Worm (Caenorhabditis elegans): ENCODE measurements around the gene srlf-14.

srlf-14 gene

ce11 chrIV:10933062-10933552 is 39.0 kb upstream of the srlf-14 start, which contains the start of the genes dnc-1 and lsm-7 (continued):
- TF ChIP-seq jun-1 (tag; optimal IDR thresholded peaks at IDR 0.05) (peak; percentile 67), nhr-84 (tag; optimal IDR thresholded peaks at IDR 0.05) (no peak), ceh-82 (tag; optimal IDR thresholded peaks at IDR 0.05) (peak; percentile 53 to 73 (median 63)), mdl-1 (tag; optimal IDR thresholded peaks at IDR 0.05) (peak in 1 of 2 experiments; percentile 34), egl-27 (tag; optimal IDR thresholded peaks at IDR 0.05) (peak in 1 of 2 experiments; percentile 3), ama-1 (optimal IDR thresholded peaks at IDR 0.05) (no peak), sptf-1 (tag; optimal IDR thresholded peaks at IDR 0.05) (no peak), hlh-17 (GFP tag; optimal IDR thresholded peaks at IDR 0.05; ENCODE audit: borderline replicate concordance) (no peak), fkh-10 (GFP tag; optimal IDR thresholded peaks at IDR 0.05) (peak; percentile 46), blmp-1 (tag; optimal IDR thresholded peaks at IDR 0.05) (no peak), aha-1 (tag; optimal IDR thresholded peaks at IDR 0.05) (no peak), nhr-76 (tag; optimal IDR thresholded peaks at IDR 0.05) (no peak), mep-1 (tag; optimal IDR thresholded peaks at IDR 0.05) (peak; percentile 86), nhr-11 (tag; optimal IDR thresholded peaks at IDR 0.05) (no peak), hpl-2 (GFP tag; optimal IDR thresholded peaks at IDR 0.05) (peak; percentile 41), nhr-237 (tag; optimal IDR thresholded peaks at IDR 0.05) (no peak), unc-30 (tag; optimal IDR thresholded peaks at IDR 0.05) (no peak), C34B4.2 (tag; optimal IDR thresholded peaks at IDR 0.05) (no peak), elt-3 (tag; optimal IDR thresholded peaks at IDR 0.05) (peak in 2 of 6 experiments; percentile 45 to 46), fkh-4 (tag; optimal IDR thresholded peaks at IDR 0.05; ENCODE audit: borderline replicate concordance) (no peak), nhr-71 (tag; optimal IDR thresholded peaks at IDR 0.05) (peak; percentile 84), nhr-90 (tag; optimal IDR thresholded peaks at IDR 0.05; ENCODE audit: poor library complexity) (peak; percentile 20), lin-13 (GFP tag; optimal IDR thresholded peaks at IDR 0.05) (peak; percentile 68), irx-1 (tag; optimal IDR thresholded peaks at IDR 0.05) (no peak), lin-35 (GFP tag; optimal IDR thresholded peaks at IDR 0.05) (peak; percentile 76 to 82), pqm-1 (tag; optimal IDR thresholded peaks at IDR 0.05) (no peak), mef-2 (tag; optimal IDR thresholded peaks at IDR 0.05) (no peak), unc-98 (GFP tag; IDR thresholded peaks at IDR 0.05) (no peak), lin-14 (GFP tag; optimal IDR thresholded peaks at IDR 0.05) (peak; percentile 90), grh-1 (GFP tag; IDR thresholded peaks at IDR 0.05) (no peak), alr-1 (tag; optimal IDR thresholded peaks at IDR 0.05; ENCODE audit: borderline replicate concordance) (no peak), lin-15B (tag; optimal IDR thresholded peaks at IDR 0.05) (peak; percentile 49), unc-86 (tag; optimal IDR thresholded peaks at IDR 0.05) (peak; percentile 52), nhr-77 (tag; optimal IDR thresholded peaks at IDR 0.05) (peak; percentile 60), nhr-85 (tag) (peak; percentile 82)

ce11 chrIV:10919770-10920169 is 25.6 kb upstream of the srlf-14 start, which contains the start of gene rbr-2:
rbr-2 (plus strand) TSS chrIV:10920070.
- no peak for TF ChIP-seq pqm-1 (tag; optimal IDR thresholded peaks at IDR 0.05)
- no peak for TF ChIP-seq ztf-11 (tag; optimal IDR thresholded peaks at IDR 0.05)
- no peak for TF ChIP-seq C04F5.9 (tag; optimal IDR thresholded peaks at IDR 0.05)
- no peak for TF ChIP-seq ces-1 (GFP tag; optimal IDR thresholded peaks at IDR 0.05)
- no peak for TF ChIP-seq ceh-8 (GFP tag; optimal IDR thresholded peaks at IDR 0.05)
- no peak for TF ChIP-seq aha-1 (tag; optimal IDR thresholded peaks at IDR 0.05)
- no peak for TF ChIP-seq zag-1 (tag; optimal IDR thresholded peaks at IDR 0.05)
- no peak for TF ChIP-seq nhr-84 (tag; optimal IDR thresholded peaks at IDR 0.05)
- no peak for TF ChIP-seq lin-13 (GFP tag; optimal IDR thresholded peaks at IDR 0.05)
- no peak for TF ChIP-seq tlp-1 (tag; optimal IDR thresholded peaks at IDR 0.05)
- no peak for TF ChIP-seq efl-1 (optimal IDR thresholded peaks at IDR 0.05)
- TF ChIP-seq efl-1 (GFP tag; optimal IDR thresholded peaks at IDR 0.05 in 1 of 2): no peak
- TF ChIP-seq dpl-1 (GFP tag; optimal IDR thresholded peaks at IDR 0.05): no peak
- no peak for TF ChIP-seq nhr-71 (tag; optimal IDR thresholded peaks at IDR 0.05)
- TF ChIP-seq fkh-8 (tag; optimal IDR thresholded peaks at IDR 0.05): no peak
- TF ChIP-seq pag-3 (tag; optimal IDR thresholded peaks at IDR 0.05; ENCODE audit: borderline replicate concordance, insufficient read depth): no peak
- TF ChIP-seq ceh-82 (tag; optimal IDR thresholded peaks at IDR 0.05): no peak
- TF ChIP-seq elt-2 (tag; optimal IDR thresholded peaks at IDR 0.05): no peak
- TF ChIP-seq mdl-1 (tag; optimal IDR thresholded peaks at IDR 0.05): no peak
- TF ChIP-seq nhr-77 (tag; optimal IDR thresholded peaks at IDR 0.05): no peak
- no peak for TF ChIP-seq sox-4 (tag; optimal IDR thresholded peaks at IDR 0.05)

Measured in whole organism, L1 larva.